Fruit fly (Drosophila melanogaster) whole organism, embryonic: ENCODE measurements around the gene CG17190.

ENCODE experiments used
- BEAF-32 ChIP-seq: fragments of 200-800 bp; sonication (Bioruptor generic); optimal IDR thresholded peaks from 3 replicates; lab custom pipeline; 2017; ENCODE audit warnings: missing biosample characterization, missing genetic modification characterization, mild to moderate bottlenecking, moderate library complexity, missing genetic modification reagents
- CG10543 ChIP-seq: fragments of 200-800 bp; sonication (Bioruptor generic); optimal IDR thresholded peaks from 3 replicates; lab custom pipeline; 2017; ENCODE audit warnings: missing biosample characterization, mild to moderate bottlenecking, missing genetic modification characterization, moderate library complexity
- CG10959 ChIP-seq: fragments of 200-800 bp; sonication (Bioruptor generic); IDR thresholded peaks from 2 replicates; pipeline ENCODE4 v1.3.6; 2022; ENCODE audit warnings: missing biosample characterization, missing genetic modification characterization
- CG11247 ChIP-seq: fragments of 200-800 bp; sonication (Bioruptor generic); IDR thresholded peaks from 2 replicates; pipeline ENCODE4 v1.3.6; 2022; ENCODE audit warnings: missing biosample characterization, missing genetic modification characterization
- CG11560 ChIP-seq: fragments of 200-800 bp; sonication (Bioruptor generic); IDR thresholded peaks from 3 replicates; pipeline ENCODE4 v1.3.6; 2022; ENCODE audit warnings: missing biosample characterization, missing genetic modification characterization
- CG12155 ChIP-seq: fragments of 200-800 bp; sonication (Bioruptor generic); optimal IDR thresholded peaks from 3 replicates; lab custom pipeline; 2016; ENCODE audit warnings: missing biosample characterization, missing genetic modification characterization
- CG13123 ChIP-seq: fragments of 200-800 bp; sonication (Bioruptor generic); optimal IDR thresholded peaks from 2 replicates; lab custom pipeline; 2016; ENCODE audit warnings: missing biosample characterization, missing genetic modification characterization
- CG13296 ChIP-seq: fragments of 200-800 bp; sonication (Bioruptor generic); optimal IDR thresholded peaks from 3 replicates; lab custom pipeline; 2018; ENCODE audit warnings: missing biosample characterization, mild to moderate bottlenecking, missing genetic modification characterization
- CG13894 ChIP-seq: fragments of 200-800 bp; sonication (Bioruptor generic); optimal IDR thresholded peaks from 3 replicates; lab custom pipeline; 2018; ENCODE audit warnings: missing biosample characterization, mild to moderate bottlenecking, missing genetic modification characterization, moderate library complexity
- CG14965 ChIP-seq: fragments of 200-800 bp; sonication (Bioruptor generic); optimal IDR thresholded peaks from 2 replicates; lab custom pipeline; 2016; ENCODE audit warnings: missing biosample characterization, missing genetic modification characterization, borderline replicate concordance
- CG2889 ChIP-seq: fragments of 200-800 bp; sonication (Bioruptor generic); IDR thresholded peaks from 3 replicates; pipeline ENCODE4 v1.3.6; 2022; ENCODE audit warnings: missing biosample characterization, missing genetic modification characterization
- CG34224 ChIP-seq: fragments of 200-800 bp; sonication (Bioruptor generic); IDR thresholded peaks from 3 replicates; pipeline ENCODE4 v1.3.6; 2022; ENCODE audit warnings: missing biosample characterization, missing genetic modification characterization; ENCODE audit not compliant: partially characterized antibody
- CG4707 ChIP-seq: fragments of 200-800 bp; sonication (Bioruptor generic); optimal IDR thresholded peaks from 2 replicates; lab custom pipeline; 2018; ENCODE audit warnings: missing biosample characterization, mild to moderate bottlenecking, missing genetic modification characterization, moderate library complexity
- CG4854 ChIP-seq: fragments of 200-800 bp; sonication (Bioruptor generic); optimal IDR thresholded peaks from 2 replicates; lab custom pipeline; 2016; ENCODE audit warnings: missing biosample characterization, missing genetic modification characterization, inconsistent platforms
- CG6175 ChIP-seq: fragments of 200-800 bp; sonication (Bioruptor generic); IDR thresholded peaks from 3 replicates; pipeline ENCODE4 v1.3.6; 2022; ENCODE audit warnings: missing biosample characterization, missing genetic modification characterization
- CG6791 ChIP-seq: fragments of 200-800 bp; sonication (Bioruptor generic); IDR thresholded peaks from 3 replicates; pipeline ENCODE4 v1.3.6; 2022; ENCODE audit warnings: missing biosample characterization, missing genetic modification characterization; ENCODE audit not compliant: partially characterized antibody
- CG9215 ChIP-seq: fragments of 200-800 bp; sonication (Bioruptor generic); IDR thresholded peaks from 2 replicates; pipeline ENCODE4 v1.3.6; 2022; ENCODE audit warnings: missing biosample characterization, missing genetic modification characterization
- CG9817 ChIP-seq: fragments of 200-800 bp; sonication (Bioruptor generic); optimal IDR thresholded peaks from 2 replicates; lab custom pipeline; 2018; ENCODE audit warnings: missing biosample characterization, mild to moderate bottlenecking, missing genetic modification characterization, moderate library complexity
- CHES-1-like ChIP-seq: fragments of 200-800 bp; sonication (Bioruptor generic); optimal IDR thresholded peaks from 2 replicates; lab custom pipeline; 2016; ENCODE audit warnings: missing biosample characterization, missing genetic modification characterization
- Camta ChIP-seq: fragments of 200-800 bp; sonication (Bioruptor generic); optimal IDR thresholded peaks from 2 replicates; lab custom pipeline; 2016; ENCODE audit warnings: missing biosample characterization, missing genetic modification characterization
- D ChIP-seq, 2 experiments: fragments of 200-800 bp in 1 of 2; fragments of >200 bp in 1 of 2; sonication (Bioruptor generic) in 1 of 2; optimal IDR thresholded peaks; 2 replicates in 1 of 2; 3 replicates in 1 of 2; lab custom pipeline; 2017; ENCODE audit warnings: mild to moderate bottlenecking in 1 of 2, missing biosample characterization in 1 of 2, missing genetic modification characterization in 1 of 2, missing genetic modification reagents in 1 of 2
- Dbx ChIP-seq: fragments of 200-800 bp; sonication (Bioruptor generic); IDR thresholded peaks from 3 replicates; pipeline ENCODE4 v1.3.6; 2022; ENCODE audit warnings: missing biosample characterization, missing genetic modification characterization
- Gug ChIP-seq: fragments of 200-800 bp; sonication (Bioruptor generic); IDR thresholded peaks from 4 replicates; pipeline ENCODE4 v1.3.6; 2022; ENCODE audit warnings: missing biosample characterization, missing genetic modification characterization
- MBD-R2 ChIP-seq: fragments of 200-800 bp; sonication (Bioruptor generic); IDR thresholded peaks from 2 replicates; pipeline ENCODE4 v1.3.6; 2022; ENCODE audit warnings: missing biosample characterization, missing genetic modification characterization
- NFAT ChIP-seq: fragments of 200-800 bp; sonication (Bioruptor generic); IDR thresholded peaks from 2 replicates; pipeline ENCODE4 v1.3.6; 2022; ENCODE audit warnings: missing biosample characterization, missing genetic modification characterization
- Neu2 ChIP-seq: fragments of 200-800 bp; sonication (Bioruptor generic); optimal IDR thresholded peaks from 3 replicates; lab custom pipeline; 2016; ENCODE audit warnings: missing biosample characterization, missing genetic modification characterization, borderline replicate concordance
- Nf-YA ChIP-seq: fragments of 200-800 bp; sonication (Bioruptor generic); IDR thresholded peaks from 2 replicates; pipeline ENCODE4 v1.3.6; 2022; ENCODE audit warnings: missing biosample characterization, missing genetic modification characterization
- Sry-β ChIP-seq: fragments of 200-800 bp; sonication (Bioruptor generic); optimal IDR thresholded peaks from 2 replicates; lab custom pipeline; 2018; ENCODE audit warnings: missing biosample characterization, mild to moderate bottlenecking, missing genetic modification characterization, moderate library complexity
- Stat92E ChIP-seq, 3 experiments: fragments of >200 bp in 2 of 3; fragments of 200-800 bp in 1 of 3; sonication (Bioruptor generic) in 1 of 3; optimal IDR thresholded peaks; 2 replicates each; lab custom pipeline; 2017 to 2019; ENCODE audit warnings: missing biosample characterization in 3 of 3, missing genetic modification characterization in 3 of 3, mild to moderate bottlenecking in 1 of 3, moderate library complexity in 1 of 3
- Taf1 ChIP-seq: fragments of 200-800 bp; sonication (Bioruptor generic); IDR thresholded peaks from 2 replicates; pipeline ENCODE4 v1.3.6; 2022; ENCODE audit warnings: missing biosample characterization, missing genetic modification characterization
- Vsx1 ChIP-seq: fragments of 200-800 bp; sonication (Bioruptor generic); optimal IDR thresholded peaks from 2 replicates; lab custom pipeline; 2017; ENCODE audit warnings: missing biosample characterization, mild to moderate bottlenecking, missing genetic modification characterization, missing genetic modification reagents
- bcd ChIP-seq: fragments of 200-800 bp; sonication (Bioruptor generic); optimal IDR thresholded peaks from 2 replicates; lab custom pipeline; 2017; ENCODE audit warnings: missing biosample characterization, mild to moderate bottlenecking, missing genetic modification characterization
- bigmax ChIP-seq: fragments of 200-800 bp; sonication (Bioruptor generic); optimal IDR thresholded peaks from 2 replicates; lab custom pipeline; 2018; ENCODE audit warnings: missing biosample characterization, mild to moderate bottlenecking, missing genetic modification characterization
- chinmo ChIP-seq: fragments of 200-800 bp; sonication (Bioruptor generic); IDR thresholded peaks from 4 replicates; pipeline ENCODE4 v1.3.6; 2022; ENCODE audit warnings: missing biosample characterization, missing genetic modification characterization; ENCODE audit not compliant: partially characterized antibody
- chn ChIP-seq: fragments of 200-800 bp; sonication (Bioruptor generic); optimal IDR thresholded peaks from 2 replicates; lab custom pipeline; 2016; ENCODE audit warnings: missing biosample characterization, missing genetic modification characterization
- dan ChIP-seq: fragments of 200-800 bp; sonication (Bioruptor generic); IDR thresholded peaks from 2 replicates; pipeline ENCODE4 v1.3.6; 2022; ENCODE audit warnings: missing biosample characterization, missing genetic modification characterization
- dpn ChIP-seq, 2 experiments: fragments of 200-800 bp; sonication (Bioruptor generic); optimal IDR thresholded peaks; 3 replicates each; lab custom pipeline; 2016; ENCODE audit warnings: missing biosample characterization in 2 of 2, missing genetic modification characterization in 2 of 2
- lab ChIP-seq: fragments of 200-800 bp; sonication (Bioruptor generic); optimal IDR thresholded peaks from 3 replicates; lab custom pipeline; 2017; ENCODE audit warnings: missing biosample characterization, missing genetic modification characterization, mild to moderate bottlenecking, moderate library complexity, missing genetic modification reagents
- lmd ChIP-seq: fragments of 200-800 bp; sonication (Bioruptor generic); IDR thresholded peaks from 2 replicates; pipeline ENCODE4 v1.3.6; 2022; ENCODE audit warnings: missing biosample characterization, missing genetic modification characterization
- nmo ChIP-seq: fragments of 200-800 bp; sonication (Bioruptor generic); optimal IDR thresholded peaks from 2 replicates; lab custom pipeline; 2018; ENCODE audit warnings: missing biosample characterization, mild to moderate bottlenecking, missing genetic modification characterization, moderate library complexity
- row ChIP-seq: fragments of 200-800 bp; sonication (Bioruptor generic); IDR thresholded peaks from 3 replicates; pipeline ENCODE4 v1.3.6; 2022; ENCODE audit warnings: missing biosample characterization, missing genetic modification characterization
- schlank ChIP-seq: fragments of 200-800 bp; sonication (Bioruptor generic); optimal IDR thresholded peaks from 2 replicates; lab custom pipeline; 2018; ENCODE audit warnings: missing biosample characterization, mild to moderate bottlenecking, missing genetic modification characterization
- sna ChIP-seq: fragments of 200-800 bp; sonication (Bioruptor generic); IDR thresholded peaks from 2 replicates; pipeline ENCODE4 v1.3.6; 2022; ENCODE audit warnings: missing biosample characterization, missing genetic modification characterization; ENCODE audit not compliant: partially characterized antibody
- sqz ChIP-seq: fragments of 200-800 bp; sonication (Bioruptor generic); optimal IDR thresholded peaks from 3 replicates; lab custom pipeline; 2018; ENCODE audit warnings: missing biosample characterization, mild to moderate bottlenecking, missing genetic modification characterization
- ssp ChIP-seq: fragments of 200-800 bp; sonication (Bioruptor generic); IDR thresholded peaks from 2 replicates; pipeline ENCODE4 v1.3.6; 2022; ENCODE audit warnings: missing biosample characterization, missing genetic modification characterization
- tll ChIP-seq, 2 experiments: fragments of 200-800 bp in 1 of 2; fragments of >200 bp in 1 of 2; sonication (Bioruptor generic) in 1 of 2; optimal IDR thresholded peaks; 2 replicates each; lab custom pipeline; 2017 to 2019; ENCODE audit warnings: missing biosample characterization in 2 of 2, missing genetic modification characterization in 2 of 2, mild to moderate bottlenecking in 1 of 2, moderate library complexity in 1 of 2
- unpg ChIP-seq: fragments of 200-800 bp; sonication (Bioruptor generic); optimal IDR thresholded peaks from 3 replicates; lab custom pipeline; 2018; ENCODE audit warnings: missing biosample characterization, mild to moderate bottlenecking, missing genetic modification characterization, moderate library complexity

CG17190 gene

DNA sequence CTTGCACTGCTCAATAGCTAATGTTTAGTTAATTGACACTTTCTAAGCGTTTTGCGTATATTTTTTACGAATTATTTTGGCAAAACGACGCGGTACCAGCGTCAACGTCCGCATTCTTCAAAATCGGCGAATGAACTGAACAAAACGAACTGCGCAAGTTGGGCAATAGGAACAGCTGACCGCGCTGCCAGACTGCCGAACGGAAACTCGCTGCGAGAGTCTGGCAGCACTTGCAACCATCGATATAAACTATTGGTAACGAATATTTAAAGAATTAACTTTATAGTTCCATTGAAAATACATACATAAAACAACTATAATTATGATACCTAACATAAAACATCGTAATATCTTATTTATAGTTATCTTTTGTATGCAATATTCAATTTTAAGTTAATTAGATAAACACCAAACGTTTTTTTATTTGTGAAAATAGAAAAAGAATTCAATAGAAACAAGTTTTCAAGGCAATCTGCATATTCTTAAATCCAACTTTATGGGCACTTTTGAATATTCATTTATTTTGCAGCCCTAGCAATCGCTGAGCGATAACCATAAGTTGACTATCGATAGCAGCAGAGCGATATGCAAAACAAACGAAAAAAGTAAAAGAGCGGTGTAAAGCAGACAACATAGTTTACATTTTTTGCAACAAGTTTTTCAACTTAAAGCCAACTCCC, 4.8 kb downstream of the CG17190 start, which contains the start of the genes Hs6st and MED25 (continued):
- TF ChIP-seq CHES-1-like (GFP tag; lab: Kevin White, UChicago): no peak
- peak; percentile 70; the same call in 2 of the 3 replicates for TF ChIP-seq CG34224 (GFP tag; lab: Robert Waterston, UW)
- no peak for TF ChIP-seq lmd (GFP tag; lab: Robert Waterston, UW)
- no peak for TF ChIP-seq CG13123 (GFP tag; lab: Kevin White, UChicago)
- TF ChIP-seq CG11247: peak; percentile 29; the same call in 1 of the 2 replicates
- no peak for TF ChIP-seq CG4707 (GFP tag; lab: Kevin White, UChicago)
- no peak for TF ChIP-seq sqz (GFP tag; lab: Kevin White, UChicago)
- peak in 1 of 2 experiments; percentile 14 for TF ChIP-seq tll (GFP tag; optimal IDR thresholded peaks at IDR 0.05; lab: Kevin White, UChicago)
- TF ChIP-seq chn (GFP tag; lab: Kevin White, UChicago): no peak
- no peak for TF ChIP-seq Taf1 (GFP tag; lab: Robert Waterston, UW)
- TF ChIP-seq Sry-β (GFP tag; lab: Kevin White, UChicago): peak; percentile 12
- TF ChIP-seq CG2889 (GFP tag; lab: Robert Waterston, UW): no peak
- peak; percentile 67 for TF ChIP-seq CG13296 (GFP tag; lab: Kevin White, UChicago)
- peak; percentile 47; the same call in 1 of the 2 replicates for TF ChIP-seq MBD-R2 (GFP tag; lab: Robert Waterston, UW)
- no peak for TF ChIP-seq NFAT (GFP tag; lab: Robert Waterston, UW)
- peak; percentile 55 for TF ChIP-seq row (GFP tag; lab: Robert Waterston, UW)
- TF ChIP-seq D (optimal IDR thresholded peaks at IDR 0.05; lab: Kevin White, UChicago): no peak
- peak; percentile 19 for TF ChIP-seq D (GFP tag; optimal IDR thresholded peaks at IDR 0.05; lab: Kevin White, UChicago)
- no peak for TF ChIP-seq dan
- no peak for TF ChIP-seq CG6175
- no peak for TF ChIP-seq Neu2 (GFP tag; lab: Kevin White, UChicago)
- no peak for TF ChIP-seq dpn (GFP tag; optimal IDR thresholded peaks at IDR 0.05; lab: Kevin White, UChicago)
- TF ChIP-seq CG13894 (tag; lab: Kevin White, UChicago): no peak
- TF ChIP-seq ssp (GFP tag; lab: Robert Waterston, UW): no peak
- TF ChIP-seq sna (GFP tag; lab: Robert Waterston, UW): peak; percentile 67
- peak; percentile 77 for TF ChIP-seq CG10543
- peak; percentile 50 for TF ChIP-seq bcd
- TF ChIP-seq chinmo (GFP tag; lab: Robert Waterston, UW): 0 out of 4 replicates have a peak, but pooled peaks have one; percentile 55
- no peak for TF ChIP-seq schlank
- no peak for TF ChIP-seq Vsx1 (GFP tag; lab: Kevin White, UChicago)
- no peak for TF ChIP-seq CG14965 (GFP tag; lab: Kevin White, UChicago)
- TF ChIP-seq BEAF-32 (GFP tag; lab: Kevin White, UChicago): peak; percentile 88
- no peak for TF ChIP-seq bigmax (GFP tag; lab: Kevin White, UChicago)
- peak; percentile 39 for TF ChIP-seq CG12155
- 0 out of 2 replicates have a peak, but pooled peaks have one; percentile 9 for TF ChIP-seq Nf-YA
- peak; percentile 4 for TF ChIP-seq unpg (GFP tag; lab: Kevin White, UChicago)
- peak; percentile 55 for TF ChIP-seq nmo (GFP tag; lab: Kevin White, UChicago)
- peak in 1 of 3 experiments; percentile 38 for TF ChIP-seq Stat92E (GFP tag; optimal IDR thresholded peaks at IDR 0.05; lab: Kevin White, UChicago)
- no peak for TF ChIP-seq CG4854
- TF ChIP-seq CG10959: peak; percentile 29; the same call in 1 of the 2 replicates
- no peak for TF ChIP-seq CG9817 (tag; lab: Kevin White, UChicago)
- no peak for TF ChIP-seq Gug
- TF ChIP-seq CG6791: peak; percentile 71
- no peak for TF ChIP-seq CG9215 (GFP tag; lab: Robert Waterston, UW)
- no peak for TF ChIP-seq Camta (GFP tag; lab: Kevin White, UChicago)
- peak; percentile 70 for TF ChIP-seq Dbx (GFP tag; lab: Robert Waterston, UW)
- no peak for TF ChIP-seq CG11560
- peak; percentile 78 for TF ChIP-seq lab (GFP tag; lab: Kevin White, UChicago)
